Fruit fly (Drosophila melanogaster) whole organism, embryonic: ENCODE data around the gene CG14191.
A peak's percentile ranks its signal among the peaks of the same experiment; 100 is the strongest.

ENCODE experiments used
- CG10654 ChIP-seq: fragments of 200-800 bp; sonication (Bioruptor generic); optimal IDR thresholded peaks from 2 replicates; lab custom pipeline; 2016; ENCODE audit warnings: missing biosample characterization, missing genetic modification characterization
- CG11723 ChIP-seq: fragments of 200-800 bp; sonication (Bioruptor generic); optimal IDR thresholded peaks from 2 replicates; lab custom pipeline; 2017; ENCODE audit warnings: missing biosample characterization, mild to moderate bottlenecking, missing genetic modification characterization
- CG14014 ChIP-seq: fragments of 200-800 bp; sonication (Bioruptor generic); IDR thresholded peaks from 2 replicates; pipeline ENCODE4 v1.3.6; 2022; ENCODE audit warnings: missing biosample characterization, missing genetic modification characterization
- CG15011 ChIP-seq: fragments of 200-800 bp; sonication (Bioruptor generic); optimal IDR thresholded peaks from 3 replicates; lab custom pipeline; 2018; ENCODE audit warnings: missing biosample characterization, mild to moderate bottlenecking, missing genetic modification characterization
- CG15696 ChIP-seq: fragments of 200-800 bp; sonication (Bioruptor generic); optimal IDR thresholded peaks from 2 replicates; lab custom pipeline; 2019; ENCODE audit warnings: missing biosample characterization, mild to moderate bottlenecking, missing genetic modification characterization, moderate library complexity
- CG16813 ChIP-seq: fragments of 200-800 bp; sonication (Bioruptor generic); IDR thresholded peaks from 3 replicates; pipeline ENCODE4 v1.3.6; 2022; ENCODE audit warnings: missing biosample characterization, missing genetic modification characterization; ENCODE audit not compliant: partially characterized antibody
- CG17186 ChIP-seq: fragments of 200-800 bp; sonication (Bioruptor generic); optimal IDR thresholded peaks from 3 replicates; lab custom pipeline; 2017; ENCODE audit warnings: missing biosample characterization, missing genetic modification reagents, missing genetic modification characterization
- CG2116 ChIP-seq: fragments of 200-800 bp; sonication (Bioruptor generic); optimal IDR thresholded peaks from 3 replicates; lab custom pipeline; 2018; ENCODE audit warnings: missing biosample characterization, mild to moderate bottlenecking, missing genetic modification characterization
- CG2129 ChIP-seq: fragments of 200-800 bp; sonication (Bioruptor generic); IDR thresholded peaks from 2 replicates; pipeline ENCODE4 v1.3.6; 2022; ENCODE audit warnings: missing biosample characterization, missing genetic modification characterization; ENCODE audit not compliant: partially characterized antibody
- CG2875 ChIP-seq: fragments of 200-800 bp; sonication (Bioruptor generic); optimal IDR thresholded peaks from 2 replicates; lab custom pipeline; 2017; ENCODE audit warnings: missing biosample characterization, mild to moderate bottlenecking, missing genetic modification characterization, missing genetic modification reagents
- CG32532 ChIP-seq: fragments of 200-800 bp; sonication (Bioruptor generic); IDR thresholded peaks from 2 replicates; pipeline ENCODE4 v1.3.6; 2022; ENCODE audit warnings: missing biosample characterization, missing genetic modification characterization
- CG32772 ChIP-seq: fragments of 200-800 bp; sonication (Bioruptor generic); IDR thresholded peaks from 2 replicates; pipeline ENCODE4 v1.3.6; 2022; ENCODE audit warnings: missing biosample characterization, missing genetic modification characterization
- CG34376 ChIP-seq: fragments of 200-800 bp; sonication (Bioruptor generic); optimal IDR thresholded peaks from 2 replicates; lab custom pipeline; 2018; ENCODE audit warnings: missing biosample characterization, mild to moderate bottlenecking, missing genetic modification characterization
- CG4854 ChIP-seq: fragments of 200-800 bp; sonication (Bioruptor generic); optimal IDR thresholded peaks from 2 replicates; lab custom pipeline; 2016; ENCODE audit warnings: missing biosample characterization, missing genetic modification characterization, inconsistent platforms
- CG6813 ChIP-seq: fragments of 200-800 bp; sonication (Bioruptor generic); optimal IDR thresholded peaks from 2 replicates; lab custom pipeline; 2017; ENCODE audit warnings: missing biosample characterization, missing genetic modification characterization, mild to moderate bottlenecking, moderate library complexity, missing genetic modification reagents
- CG7357 ChIP-seq: fragments of 200-800 bp; sonication (Bioruptor generic); IDR thresholded peaks from 3 replicates; pipeline ENCODE4 v1.3.6; 2022; ENCODE audit warnings: missing biosample characterization, missing genetic modification characterization
- CkIIα-i1 ChIP-seq: fragments of 200-800 bp; sonication (Bioruptor generic); IDR thresholded peaks from 2 replicates; pipeline ENCODE4 v1.3.6; 2022; ENCODE audit warnings: missing biosample characterization, missing genetic modification characterization
- Dll ChIP-seq: fragments of 200-800 bp; sonication (Bioruptor generic); IDR thresholded peaks from 4 replicates; pipeline ENCODE4 v1.3.6; 2022; ENCODE audit warnings: missing biosample characterization, missing genetic modification characterization; ENCODE audit not compliant: partially characterized antibody
- Dp ChIP-seq: fragments of 200-800 bp; sonication (Bioruptor generic); optimal IDR thresholded peaks from 2 replicates; lab custom pipeline; 2018; ENCODE audit warnings: missing biosample characterization, mild to moderate bottlenecking, missing genetic modification characterization, moderate library complexity
- Dref ChIP-seq: fragments of 200-800 bp; sonication (Bioruptor generic); IDR thresholded peaks from 2 replicates; pipeline ENCODE4 v1.3.6; 2022; ENCODE audit warnings: missing biosample characterization, missing genetic modification characterization
- Eip74EF ChIP-seq, 2 experiments: fragments of 200-800 bp in 1 of 2; fragments of >200 bp in 1 of 2; sonication (Bioruptor generic) in 1 of 2; optimal IDR thresholded peaks; 2 replicates each; lab custom pipeline; 2017 to 2019; ENCODE audit warnings: missing biosample characterization in 2 of 2, missing genetic modification characterization in 2 of 2, mild to moderate bottlenecking in 1 of 2, moderate library complexity in 1 of 2
- Hmr ChIP-seq: fragments of 200-800 bp; sonication (Bioruptor generic); optimal IDR thresholded peaks from 3 replicates; lab custom pipeline; 2017; ENCODE audit warnings: mild to moderate bottlenecking, missing biosample characterization, missing genetic modification reagents, missing genetic modification characterization
- Hr78 ChIP-seq, 2 experiments: fragments of 200-800 bp in 1 of 2; fragments of >200 bp in 1 of 2; sonication (Bioruptor generic) in 1 of 2; optimal IDR thresholded peaks; 2 replicates each; lab custom pipeline; 2017 to 2019; ENCODE audit warnings: missing biosample characterization in 2 of 2, missing genetic modification characterization in 2 of 2, mild to moderate bottlenecking in 1 of 2, moderate library complexity in 1 of 2
- Mad ChIP-seq: fragments of 200-800 bp; sonication (Bioruptor generic); optimal IDR thresholded peaks from 2 replicates; lab custom pipeline; 2016; ENCODE audit warnings: missing biosample characterization, missing genetic modification characterization
- NC2α ChIP-seq: fragments of 200-800 bp; sonication (Bioruptor generic); optimal IDR thresholded peaks from 2 replicates; lab custom pipeline; 2016; ENCODE audit warnings: missing biosample characterization, missing genetic modification characterization
- NK7.1 ChIP-seq: fragments of 200-800 bp; sonication (Bioruptor generic); optimal IDR thresholded peaks from 3 replicates; lab custom pipeline; 2016; ENCODE audit warnings: missing biosample characterization, missing genetic modification characterization
- Six4 ChIP-seq: fragments of 200-800 bp; sonication (Bioruptor generic); optimal IDR thresholded peaks from 2 replicates; lab custom pipeline; 2016; ENCODE audit warnings: missing biosample characterization, missing genetic modification characterization
- ab ChIP-seq: fragments of 200-800 bp; sonication (Bioruptor generic); optimal IDR thresholded peaks from 2 replicates; lab custom pipeline; 2016; ENCODE audit warnings: missing biosample characterization, missing genetic modification characterization
- amos ChIP-seq: fragments of 200-800 bp; sonication (Bioruptor generic); IDR thresholded peaks from 2 replicates; pipeline ENCODE4 v1.3.6; 2022; ENCODE audit warnings: missing biosample characterization, missing genetic modification characterization; ENCODE audit not compliant: partially characterized antibody
- ase ChIP-seq: fragments of 200-800 bp; sonication (Bioruptor generic); IDR thresholded peaks from 3 replicates; pipeline ENCODE4 v1.3.6; 2022; ENCODE audit warnings: missing biosample characterization, missing genetic modification characterization
- bcd ChIP-seq: fragments of 200-800 bp; sonication (Bioruptor generic); optimal IDR thresholded peaks from 2 replicates; lab custom pipeline; 2017; ENCODE audit warnings: missing biosample characterization, mild to moderate bottlenecking, missing genetic modification characterization
- eve ChIP-seq, 2 experiments: fragments of >200 bp; optimal IDR thresholded peaks; 2 replicates each; lab custom pipeline; 2017; ENCODE audit warnings: missing biosample characterization in 2 of 2, missing genetic modification characterization in 2 of 2
- ewg ChIP-seq: fragments of 200-800 bp; sonication (Bioruptor generic); optimal IDR thresholded peaks from 3 replicates; lab custom pipeline; 2017; ENCODE audit warnings: mild to moderate bottlenecking, missing biosample characterization, missing genetic modification reagents, missing genetic modification characterization
- fd102C ChIP-seq: fragments of 200-800 bp; sonication (Bioruptor generic); optimal IDR thresholded peaks from 2 replicates; lab custom pipeline; 2018; ENCODE audit warnings: missing biosample characterization, mild to moderate bottlenecking, missing genetic modification characterization, moderate library complexity
- fu2 ChIP-seq: fragments of 200-800 bp; sonication (Bioruptor generic); optimal IDR thresholded peaks from 2 replicates; lab custom pipeline; 2016; ENCODE audit warnings: missing biosample characterization, missing genetic modification characterization
- gcm2 ChIP-seq: fragments of 200-800 bp; sonication (Bioruptor generic); optimal IDR thresholded peaks from 2 replicates; lab custom pipeline; 2016; ENCODE audit warnings: missing biosample characterization, missing genetic modification characterization
- hth ChIP-seq: fragments of >200 bp; optimal IDR thresholded peaks from 2 replicates; lab custom pipeline; 2017; ENCODE audit warnings: inconsistent platforms
- kni ChIP-seq: fragments of 200-800 bp; sonication (Bioruptor generic); optimal IDR thresholded peaks from 3 replicates; lab custom pipeline; 2017; ENCODE audit warnings: mild to moderate bottlenecking, missing biosample characterization, missing genetic modification reagents, missing genetic modification characterization
- mam ChIP-seq: fragments of 200-800 bp; sonication (Bioruptor generic); optimal IDR thresholded peaks from 3 replicates; lab custom pipeline; 2016; ENCODE audit warnings: missing biosample characterization, missing genetic modification characterization
- mirr ChIP-seq: fragments of 200-800 bp; sonication (Bioruptor generic); optimal IDR thresholded peaks from 3 replicates; lab custom pipeline; 2018; ENCODE audit warnings: missing biosample characterization, mild to moderate bottlenecking, missing genetic modification characterization
- nerfin-1 ChIP-seq: fragments of 200-800 bp; sonication (Bioruptor generic); optimal IDR thresholded peaks from 3 replicates; lab custom pipeline; 2019; ENCODE audit warnings: missing biosample characterization, mild to moderate bottlenecking, missing genetic modification characterization, moderate library complexity
- oc ChIP-seq: fragments of 200-800 bp; sonication (Bioruptor generic); optimal IDR thresholded peaks from 2 replicates; lab custom pipeline; 2018; ENCODE audit warnings: missing biosample characterization, mild to moderate bottlenecking, missing genetic modification characterization, moderate library complexity
- psq ChIP-seq: fragments of 200-800 bp; sonication (Bioruptor generic); optimal IDR thresholded peaks from 2 replicates; lab custom pipeline; 2017; ENCODE audit warnings: missing biosample characterization, missing genetic modification characterization
- repo ChIP-seq: fragments of 200-800 bp; sonication (Bioruptor generic); optimal IDR thresholded peaks from 2 replicates; lab custom pipeline; 2016; ENCODE audit warnings: missing biosample characterization, missing genetic modification characterization
- row ChIP-seq: fragments of 200-800 bp; sonication (Bioruptor generic); IDR thresholded peaks from 3 replicates; pipeline ENCODE4 v1.3.6; 2022; ENCODE audit warnings: missing biosample characterization, missing genetic modification characterization
- salm ChIP-seq: fragments of 200-800 bp; sonication (Bioruptor generic); optimal IDR thresholded peaks from 2 replicates; lab custom pipeline; 2018; ENCODE audit warnings: missing biosample characterization, mild to moderate bottlenecking, missing genetic modification characterization
- trem ChIP-seq: fragments of 200-800 bp; optimal IDR thresholded peaks from 3 replicates; lab custom pipeline; 2019; ENCODE audit warnings: missing biosample characterization, mild to moderate bottlenecking, missing genetic modification characterization, moderate library complexity
- unpg ChIP-seq: fragments of 200-800 bp; sonication (Bioruptor generic); optimal IDR thresholded peaks from 3 replicates; lab custom pipeline; 2018; ENCODE audit warnings: missing biosample characterization, mild to moderate bottlenecking, missing genetic modification characterization, moderate library complexity
- wdn ChIP-seq: fragments of 200-800 bp; sonication (Bioruptor generic); IDR thresholded peaks from 2 replicates; pipeline ENCODE4 v1.3.6; 2022; ENCODE audit warnings: missing biosample characterization, missing genetic modification characterization

CG14191 gene

DNA sequence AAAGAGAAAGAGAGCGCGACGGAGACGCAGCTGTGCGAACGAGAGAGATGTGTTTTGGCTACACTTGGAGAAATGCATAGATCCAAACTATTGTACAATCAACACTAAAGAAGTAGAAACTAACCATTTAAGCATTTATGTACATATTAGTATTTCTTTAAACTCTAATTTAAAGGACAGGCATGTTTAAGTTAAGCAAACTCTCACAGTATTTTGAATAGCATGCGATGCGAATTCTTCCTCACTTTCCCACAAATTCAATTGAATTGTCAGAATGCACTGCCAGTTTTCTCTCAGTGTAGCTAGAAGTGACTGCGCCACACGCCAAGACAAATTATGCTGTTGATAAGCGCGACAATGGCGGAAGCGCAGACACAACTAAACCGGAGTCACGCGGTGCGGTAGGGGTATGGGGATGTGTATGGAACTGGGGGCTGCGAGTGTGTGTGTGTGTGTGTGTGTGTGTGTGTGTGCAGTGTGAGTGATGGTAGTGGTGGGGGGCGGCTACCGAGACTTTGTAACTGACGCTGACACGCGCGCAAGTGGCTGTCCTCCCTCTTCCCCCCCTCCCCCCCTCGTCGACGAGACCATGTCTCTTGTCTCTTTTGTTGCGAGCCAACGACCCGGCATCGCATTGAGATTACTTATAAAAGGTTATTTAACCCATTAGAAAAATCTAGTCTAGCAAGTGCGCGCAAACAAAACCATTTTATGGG is 25.5 kb downstream of the CG14191 start (continued):
- TF ChIP-seq CG16813 (GFP tag; lab: Robert Waterston, UW) (no peak), NK7.1 (no peak), ab (GFP tag; lab: Kevin White, UChicago) (no peak), mam (GFP tag; lab: Kevin White, UChicago) (no peak), CkIIα-i1 (no peak), Dll (GFP tag; lab: Robert Waterston, UW) (no peak), hth (lab: Kevin White, UChicago) (no peak), CG14014 (no peak), CG7357 (0 out of 3 replicates have a peak, but pooled peaks have one; percentile 22), CG10654 (no peak), trem (tag; lab: Kevin White, UChicago) (no peak), CG17186 (GFP tag; lab: Kevin White, UChicago) (no peak), CG15011 (GFP tag; lab: Kevin White, UChicago) (no peak), Mad (GFP tag; lab: Kevin White, UChicago) (no peak), CG11723 (GFP tag; lab: Kevin White, UChicago) (no peak), amos (GFP tag; lab: Robert Waterston, UW) (no peak), gcm2 (GFP tag; lab: Kevin White, UChicago) (no peak), bcd (GFP tag; lab: Kevin White, UChicago) (peak; percentile 56), CG2116 (GFP tag; lab: Kevin White, UChicago) (no peak), oc (no peak), psq (GFP tag; lab: Kevin White, UChicago) (no peak), repo (GFP tag; lab: Kevin White, UChicago) (no peak), Hmr (GFP tag; lab: Kevin White, UChicago) (peak; percentile 51), CG6813 (GFP tag; lab: Kevin White, UChicago) (peak; percentile 26), nerfin-1 (tag; lab: Kevin White, UChicago) (peak; percentile 26), fd102C (no peak), CG2129 (no peak), Six4 (GFP tag; lab: Kevin White, UChicago) (no peak), ewg (GFP tag; lab: Kevin White, UChicago) (peak; percentile 10), mirr (GFP tag; lab: Kevin White, UChicago) (no peak), fu2 (GFP tag; lab: Kevin White, UChicago) (no peak), unpg (GFP tag; lab: Kevin White, UChicago) (peak; percentile 38), CG2875 (GFP tag; lab: Kevin White, UChicago) (no peak), CG34376 (GFP tag; lab: Kevin White, UChicago) (no peak), ase (GFP tag; lab: Robert Waterston, UW) (no peak), Hr78 (GFP tag; optimal IDR thresholded peaks at IDR 0.05; lab: Kevin White, UChicago) (no peak), wdn (no peak), CG15696 (tag; lab: Kevin White, UChicago) (no peak), CG32772 (GFP tag; lab: Robert Waterston, UW) (no peak), CG4854 (no peak), row (peak; percentile 54), Eip74EF (GFP tag; optimal IDR thresholded peaks at IDR 0.05; lab: Kevin White, UChicago) (peak in 1 of 2 experiments; percentile 49), eve (GFP tag; optimal IDR thresholded peaks at IDR 0.05; lab: Kevin White, UChicago) (peak in 1 of 2 experiments; percentile 78), NC2α (GFP tag; lab: Kevin White, UChicago) (no peak), Dref (GFP tag; lab: Robert Waterston, UW) (no peak), salm (no peak), CG32532 (GFP tag; lab: Robert Waterston, UW) (no peak), kni (GFP tag; lab: Kevin White, UChicago) (no peak), Dp (GFP tag; lab: Kevin White, UChicago) (no peak)
